Fruit fly (Drosophila melanogaster): Measurements from ENCODE around the gene tal-3A.

Gene tal-3A

DNA sequence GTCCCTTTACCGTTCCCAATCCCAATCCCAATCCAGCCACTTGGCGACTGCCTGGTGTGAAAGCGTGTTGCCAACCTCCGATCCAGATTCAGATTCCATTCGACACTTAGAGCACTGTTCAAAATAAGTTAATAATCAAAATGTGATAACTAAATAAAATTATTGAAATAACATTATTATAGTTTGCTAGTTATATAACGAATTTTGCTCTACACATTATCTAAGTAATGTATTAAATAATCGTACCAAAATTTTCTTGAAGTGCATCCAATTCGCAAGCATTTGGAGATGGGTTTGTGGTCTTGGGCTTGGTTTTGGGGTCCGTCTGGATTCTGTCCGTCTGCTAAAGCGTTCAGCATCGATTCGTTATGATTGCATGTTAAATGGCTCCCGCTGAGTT lies 36.4 kb downstream of the tal-3A start (continued):
- no peak for TF ChIP-seq ssp (GFP tag; IDR thresholded peaks at IDR 0.05)
- no peak for TF ChIP-seq oc (tag; optimal IDR thresholded peaks at IDR 0.05)
- TF ChIP-seq Mes4 (GFP tag; optimal IDR thresholded peaks at IDR 0.05): no peak
- peak; percentile 77 for TF ChIP-seq lbe (GFP tag; optimal IDR thresholded peaks at IDR 0.05)
- TF ChIP-seq CG33213 (GFP tag; optimal IDR thresholded peaks at IDR 0.05): no peak
- TF ChIP-seq pho (GFP tag; optimal IDR thresholded peaks at IDR 0.05): no peak
- no peak for TF ChIP-seq CG3407 (GFP tag; optimal IDR thresholded peaks at IDR 0.05)
- TF ChIP-seq Ets65A (GFP tag): peak; percentile 21
- no peak for TF ChIP-seq hb (GFP tag; IDR thresholded peaks at IDR 0.05; ENCODE audit: partially characterized antibody)
- TF ChIP-seq pzg (GFP tag; optimal IDR thresholded peaks at IDR 0.05): no peak
- TF ChIP-seq CG9609 (GFP tag; optimal IDR thresholded peaks at IDR 0.05): no peak
- TF ChIP-seq wek (GFP tag; optimal IDR thresholded peaks at IDR 0.05): no peak
- no peak for TF ChIP-seq lola (GFP tag; optimal IDR thresholded peaks at IDR 0.05)

DNA sequence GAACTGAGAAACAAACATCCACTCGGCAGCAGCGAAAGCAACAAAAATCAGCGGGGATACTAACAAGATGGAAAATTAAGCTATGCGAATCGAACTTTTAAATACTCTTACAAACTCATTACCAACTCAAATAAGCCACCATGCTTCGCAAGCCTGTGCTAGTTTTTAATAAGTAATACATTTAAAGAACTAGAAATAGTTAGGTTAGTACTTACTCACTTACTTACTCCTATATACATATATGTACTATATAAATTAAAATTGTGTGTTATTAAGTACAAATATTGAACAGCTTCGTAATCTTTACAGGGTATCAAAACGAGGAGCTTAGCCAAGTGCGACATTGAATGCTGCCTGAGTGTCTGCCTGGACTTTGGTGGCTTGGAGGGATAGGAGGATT lies 38.1 kb downstream of the tal-3A start:
- TF ChIP-seq CG12071 (GFP tag; optimal IDR thresholded peaks at IDR 0.05): no peak

DNA sequence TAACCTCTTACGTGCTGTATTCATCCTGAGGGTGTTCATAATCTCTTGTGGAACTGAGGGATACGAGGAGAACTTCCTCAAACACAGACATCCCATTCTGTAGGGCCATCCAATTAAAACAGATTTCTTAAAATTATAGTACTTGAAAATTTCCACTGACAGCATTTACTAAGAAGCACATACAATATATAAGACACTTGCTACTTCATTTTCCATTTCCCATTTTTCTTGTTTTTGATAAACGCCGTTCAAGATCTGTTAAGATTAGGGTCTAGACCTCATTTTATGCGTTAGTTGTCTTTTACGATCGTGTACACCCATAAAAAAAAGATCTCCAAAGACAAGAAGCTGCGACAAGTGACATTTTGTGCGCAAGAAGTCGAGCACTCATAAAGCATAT lies 42.4 kb downstream of the tal-3A start, which contains the start of gene CG14362:
TSS of gene CG14362 (minus strand) at position 101 of the 400 bp plus-strand sequence.
- TF ChIP-seq CG6175 (GFP tag; IDR thresholded peaks at IDR 0.05) (no peak), HLH4C (GFP tag; IDR thresholded peaks at IDR 0.05; ENCODE audit: partially characterized antibody) (no peak), Trl (optimal IDR thresholded peaks at IDR 0.05) (no peak), Trl (GFP tag; optimal IDR thresholded peaks at IDR 0.05) (no peak), CG3838 (GFP tag; optimal IDR thresholded peaks at IDR 0.05) (no peak), Poxn (GFP tag; IDR thresholded peaks at IDR 0.05) (no peak), gce (GFP tag; IDR thresholded peaks at IDR 0.05) (no peak), CG10321 (GFP tag; IDR thresholded peaks at IDR 0.05) (no peak), ham (GFP tag; IDR thresholded peaks at IDR 0.05) (no peak), Dip3 (GFP tag; optimal IDR thresholded peaks at IDR 0.05) (no peak), en (GFP tag; optimal IDR thresholded peaks at IDR 0.05) (no peak), CG13424 (tag; optimal IDR thresholded peaks at IDR 0.05) (no peak), CG32767 (GFP tag; IDR thresholded peaks at IDR 0.05) (no peak), CG31365 (tag; optimal IDR thresholded peaks at IDR 0.05) (no peak), nerfin-2 (GFP tag; IDR thresholded peaks at IDR 0.05; ENCODE audit: partially characterized antibody) (no peak), CG8388 (GFP tag; optimal IDR thresholded peaks at IDR 0.05) (no peak), bbx (GFP tag; IDR thresholded peaks at IDR 0.05; ENCODE audit: partially characterized antibody) (no peak), Lpt (GFP tag; optimal IDR thresholded peaks at IDR 0.05) (no peak), CG18764 (GFP tag; optimal IDR thresholded peaks at IDR 0.05) (no peak), CG12391 (tag; optimal IDR thresholded peaks at IDR 0.05) (no peak), CG2202 (tag; optimal IDR thresholded peaks at IDR 0.05) (no peak)

DNA sequence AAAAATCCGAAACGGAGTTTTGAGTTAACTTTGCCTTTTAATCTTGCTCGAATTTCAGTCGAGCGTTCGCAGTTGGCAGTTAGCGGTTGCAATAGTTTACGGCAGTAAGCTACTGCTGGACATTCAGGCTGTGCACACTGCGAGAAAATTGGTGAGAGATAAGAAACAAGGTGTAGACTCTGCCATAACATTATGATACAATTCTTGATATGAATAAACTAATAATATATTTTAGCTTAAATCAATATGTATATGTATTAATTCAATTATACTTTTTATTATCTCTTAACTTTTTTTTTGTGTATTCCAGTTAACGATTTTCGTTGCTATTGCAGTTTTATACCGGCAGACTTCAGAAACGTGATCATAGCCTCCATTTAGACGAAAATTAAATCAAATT lies 44.4 kb downstream of the tal-3A start:
- TF ChIP-seq ase (GFP tag; IDR thresholded peaks at IDR 0.05) (0 out of 3 replicates have a peak, but pooled peaks have one; percentile 13), pan (optimal IDR thresholded peaks at IDR 0.05) (no peak), pan (GFP tag; optimal IDR thresholded peaks at IDR 0.05 in 1 of 2, IDR thresholded peaks at IDR 0.05 in 1 of 2) (no peak), gem (tag; optimal IDR thresholded peaks at IDR 0.05) (peak; percentile 48), CG7928 (GFP tag; optimal IDR thresholded peaks at IDR 0.05) (no peak), CG32532 (GFP tag; IDR thresholded peaks at IDR 0.05) (no peak), phol (tag; optimal IDR thresholded peaks at IDR 0.05) (peak; percentile 25), Dref (GFP tag; IDR thresholded peaks at IDR 0.05) (no peak), Optix (GFP tag; IDR thresholded peaks at IDR 0.05) (no peak), CG9727 (GFP tag; optimal IDR thresholded peaks at IDR 0.05) (peak; percentile 2), Eip74EF (GFP tag; optimal IDR thresholded peaks at IDR 0.05) (no peak), CG15696 (tag; optimal IDR thresholded peaks at IDR 0.05) (no peak), pb (GFP tag; optimal IDR thresholded peaks at IDR 0.05) (no peak), dmrt11E (tag; optimal IDR thresholded peaks at IDR 0.05) (peak; percentile 10), ara (GFP tag; IDR thresholded peaks at IDR 0.05) (no peak)

Data from whole organism, embryonic.